Fruit fly (Drosophila melanogaster): ENCODE data around the gene CG11537.

The CG11537 gene

dm6 chr3L:3081146-3081872, 61.9 kb downstream of the CG11537 start (continued):
- peak; percentile 99 for TF ChIP-seq CG4424 (GFP tag; optimal IDR thresholded peaks at IDR 0.05)
- peak; percentile 94 for TF ChIP-seq Hmx (GFP tag; optimal IDR thresholded peaks at IDR 0.05)
- TF ChIP-seq Gug (GFP tag; IDR thresholded peaks at IDR 0.05) = peak; percentile 97
- peak; percentile 92 for TF ChIP-seq crc (GFP tag; optimal IDR thresholded peaks at IDR 0.05)
- TF ChIP-seq GATAe (GFP tag; conservative IDR thresholded peaks at IDR 0.05) = peak; percentile 94
- TF ChIP-seq CG10565 (GFP tag; optimal IDR thresholded peaks at IDR 0.05) = peak; percentile 91
- peak; percentile 98 for TF ChIP-seq CG6765 (GFP tag; optimal IDR thresholded peaks at IDR 0.05)
- peak; percentile 97 for TF ChIP-seq CG6272 (GFP tag; IDR thresholded peaks at IDR 0.05)
- peak; percentile 96 for TF ChIP-seq CG4282 (GFP tag; optimal IDR thresholded peaks at IDR 0.05)
- peak; percentile 98 for TF ChIP-seq CG13775 (GFP tag; optimal IDR thresholded peaks at IDR 0.05)
- TF ChIP-seq lmd (GFP tag; IDR thresholded peaks at IDR 0.05) = peak; percentile 98
- peak; percentile 97 for TF ChIP-seq CG1647 (GFP tag; optimal IDR thresholded peaks at IDR 0.05)
- peak; percentile 98 for TF ChIP-seq CG11247 (GFP tag; IDR thresholded peaks at IDR 0.05)
- peak; percentile 96 for TF ChIP-seq CG18764 (GFP tag; optimal IDR thresholded peaks at IDR 0.05)
- TF ChIP-seq CG11723 (GFP tag; optimal IDR thresholded peaks at IDR 0.05) = peak; percentile 98
- TF ChIP-seq Hr3 (GFP tag; optimal IDR thresholded peaks at IDR 0.05) = peak; percentile 98
- peak; percentile 98 for TF ChIP-seq CG6689 (GFP tag; IDR thresholded peaks at IDR 0.05)
- TF ChIP-seq CG6254 (GFP tag; optimal IDR thresholded peaks at IDR 0.05) = peak; percentile 97
- no peak for TF ChIP-seq pan (optimal IDR thresholded peaks at IDR 0.05)
- TF ChIP-seq pan (GFP tag; optimal IDR thresholded peaks at IDR 0.05 in 1 of 2, IDR thresholded peaks at IDR 0.05 in 1 of 2) = peak in 1 of 2 experiments; percentile 99
- peak; percentile 82 for TF ChIP-seq CG9876 (GFP tag; optimal IDR thresholded peaks at IDR 0.05)
- peak; percentile 97 to 99 for TF ChIP-seq Hr51 (GFP tag; optimal IDR thresholded peaks at IDR 0.05)
- peak; percentile 95 for TF ChIP-seq CG9609 (GFP tag; optimal IDR thresholded peaks at IDR 0.05)
- TF ChIP-seq CG7928 (GFP tag; optimal IDR thresholded peaks at IDR 0.05) = peak; percentile 82
- TF ChIP-seq ind (GFP tag; optimal IDR thresholded peaks at IDR 0.05) = peak; percentile 99
- no peak for TF ChIP-seq Dfd (GFP tag; optimal IDR thresholded peaks at IDR 0.05)
- peak; percentile 90 for TF ChIP-seq dm (GFP tag; optimal IDR thresholded peaks at IDR 0.05)
- peak; percentile 99 for TF ChIP-seq CG6854 (GFP tag; optimal IDR thresholded peaks at IDR 0.05)
- no peak for TF ChIP-seq pita (GFP tag; optimal IDR thresholded peaks at IDR 0.05)
- peak; percentile 97 for TF ChIP-seq CG14667 (GFP tag; IDR thresholded peaks at IDR 0.05)
- peak; percentile 97 for TF ChIP-seq Dad (GFP tag; optimal IDR thresholded peaks at IDR 0.05)
- peak; percentile 97 for TF ChIP-seq gce (GFP tag; IDR thresholded peaks at IDR 0.05)
- TF ChIP-seq bigmax (GFP tag; optimal IDR thresholded peaks at IDR 0.05) = peak; percentile 78
- peak; percentile 96 for TF ChIP-seq CG11085 (GFP tag; IDR thresholded peaks at IDR 0.05)
- peak; percentile 99 for TF ChIP-seq CG30403 (GFP tag; optimal IDR thresholded peaks at IDR 0.05)
- peak; percentile 95 for TF ChIP-seq CG1024 (GFP tag; IDR thresholded peaks at IDR 0.05)
- TF ChIP-seq CG4730 (GFP tag; IDR thresholded peaks at IDR 0.05) = peak; percentile 97
- peak; percentile 95 for TF ChIP-seq Fer2 (tag; optimal IDR thresholded peaks at IDR 0.05)
- TF ChIP-seq dmrt99B (tag; optimal IDR thresholded peaks at IDR 0.05) = peak; percentile 98
- TF ChIP-seq CG8089 (GFP tag; optimal IDR thresholded peaks at IDR 0.05) = peak; percentile 92
- TF ChIP-seq Atf3 (GFP tag; optimal IDR thresholded peaks at IDR 0.05) = peak; percentile 92
- peak; percentile 98 for TF ChIP-seq CG7987 (GFP tag; optimal IDR thresholded peaks at IDR 0.05)
- peak; percentile 95 for TF ChIP-seq CG15514 (GFP tag; optimal IDR thresholded peaks at IDR 0.05)
- peak; percentile 83 for TF ChIP-seq Opbp (GFP tag; IDR thresholded peaks at IDR 0.05; ENCODE audit: partially characterized antibody)
- TF ChIP-seq Dll (GFP tag; IDR thresholded peaks at IDR 0.05; ENCODE audit: partially characterized antibody) = peak; percentile 73
- peak; percentile 64 to 80 for TF ChIP-seq insv (GFP tag; optimal IDR thresholded peaks at IDR 0.05)
- peak; percentile 99 for TF ChIP-seq Max (GFP tag; optimal IDR thresholded peaks at IDR 0.05)
- peak; percentile 99 for TF ChIP-seq CG10543 (GFP tag; optimal IDR thresholded peaks at IDR 0.05)
- TF ChIP-seq Drgx (GFP tag; IDR thresholded peaks at IDR 0.05) = peak; percentile 99
- no peak for TF ChIP-seq h (optimal IDR thresholded peaks at IDR 0.05)

Data from whole organism, embryonic.